Worm (Caenorhabditis elegans) whole organism, young adult: Measurements from ENCODE around the gene madf-1.

ENCODE experiments used
- B0261.1 ChIP-seq: sonication (generic microtip); optimal IDR thresholded peaks from 2 replicates; lab custom pipeline; 2016; ENCODE audit warnings: mild to moderate bottlenecking, missing genetic modification characterization, moderate library complexity, missing compliant biosample characterization
- C06A6.2 ChIP-seq: fragments of 200-800 bp; sonication (Bioruptor generic); conservative IDR thresholded peaks from 2 replicates; pipeline ENCODE4 v1.3.6; 2022; ENCODE audit warnings: missing genetic modification characterization, missing compliant biosample characterization
- D2030.7 ChIP-seq: fragments of 200-800 bp; sonication (Bioruptor generic); IDR thresholded peaks from 2 replicates; pipeline ENCODE4 v1.3.6; 2022; ENCODE audit warnings: missing genetic modification reagents, missing genetic modification characterization, missing compliant biosample characterization
- F10E7.11 ChIP-seq: sonication (generic microtip); optimal IDR thresholded peaks from 2 replicates; lab custom pipeline; 2017; ENCODE audit warnings: mild to moderate bottlenecking, missing genetic modification characterization, moderate library complexity, missing compliant biosample characterization
- F22D6.2 ChIP-seq: sonication (generic microtip); optimal IDR thresholded peaks from 2 replicates; lab custom pipeline; 2016; ENCODE audit warnings: mild to moderate bottlenecking, missing genetic modification characterization, missing compliant biosample characterization
- F23B12.7 ChIP-seq: sonication (generic microtip); optimal IDR thresholded peaks from 2 replicates; lab custom pipeline; 2017; ENCODE audit warnings: missing genetic modification characterization, mild to moderate bottlenecking, missing compliant biosample characterization, antibody characterized with exemption, moderate library complexity; ENCODE audit not compliant: insufficient read depth
- F37B4.10 ChIP-seq: fragments of 200-800 bp; sonication (Bioruptor generic); IDR thresholded peaks from 2 replicates; pipeline ENCODE4 v1.3.6; 2022; ENCODE audit warnings: missing genetic modification characterization, missing compliant biosample characterization
- F52B5.7 ChIP-seq: sonication (generic microtip); optimal IDR thresholded peaks from 2 replicates; lab custom pipeline; 2016; ENCODE audit warnings: mild to moderate bottlenecking, missing genetic modification characterization, missing compliant biosample characterization
- Y56A3A.18 ChIP-seq: fragments of 200-800 bp; sonication (Bioruptor generic); IDR thresholded peaks from 2 replicates; pipeline ENCODE4 v1.3.6; 2022; ENCODE audit warnings: missing genetic modification reagents, missing genetic modification characterization, missing compliant biosample characterization
- Y95B8A.8 ChIP-seq: fragments of 200-800 bp; sonication (Bioruptor generic); IDR thresholded peaks from 2 replicates; pipeline ENCODE4 v1.3.6; 2022; ENCODE audit warnings: missing genetic modification reagents, missing genetic modification characterization, missing compliant biosample characterization
- athp-1 ChIP-seq: sonication (generic microtip); optimal IDR thresholded peaks from 2 replicates; lab custom pipeline; 2017; ENCODE audit warnings: mild to moderate bottlenecking, missing genetic modification characterization, missing compliant biosample characterization
- attf-5 ChIP-seq: fragments of 200-800 bp; sonication (Bioruptor generic); optimal IDR thresholded peaks from 2 replicates; lab custom pipeline; 2018; ENCODE audit warnings: mild to moderate bottlenecking, missing genetic modification characterization, missing compliant biosample characterization
- attf-6 ChIP-seq: fragments of 200-800 bp; sonication (Bioruptor generic); IDR thresholded peaks from 2 replicates; pipeline ENCODE4 v1.3.6; 2022; ENCODE audit warnings: missing genetic modification reagents, missing genetic modification characterization, missing compliant biosample characterization
- bed-1 ChIP-seq: fragments of 200-800 bp; sonication (Bioruptor generic); IDR thresholded peaks from 2 replicates; pipeline ENCODE4 v1.3.6; 2022; ENCODE audit warnings: missing genetic modification reagents, missing genetic modification characterization, missing compliant biosample characterization
- cebp-2 ChIP-seq: fragments of 200-800 bp; sonication (Bioruptor generic); IDR thresholded peaks from 2 replicates; pipeline ENCODE4 v1.3.6; 2022; ENCODE audit warnings: missing genetic modification characterization, missing compliant biosample characterization
- ceh-27 ChIP-seq: fragments of 200-800 bp; sonication (Bioruptor generic); optimal IDR thresholded peaks from 2 replicates; lab custom pipeline; 2018; ENCODE audit warnings: mild to moderate bottlenecking, missing genetic modification characterization, moderate library complexity, missing compliant biosample characterization
- dpl-1 ChIP-seq: fragments of 150-350 bp; optimal IDR thresholded peaks from 2 replicates; lab custom pipeline; 2014; ENCODE audit warnings: missing biosample characterization, missing genetic modification reagents, missing genetic modification characterization
- egl-18 ChIP-seq: fragments of 200-800 bp; sonication (Bioruptor generic); IDR thresholded peaks from 2 replicates; pipeline ENCODE4 v1.3.6; 2022; ENCODE audit warnings: missing genetic modification reagents, missing genetic modification characterization, missing compliant biosample characterization
- egl-44 ChIP-seq: fragments of 200-800 bp; sonication (Bioruptor generic); IDR thresholded peaks from 2 replicates; pipeline ENCODE4 v1.3.6; 2022; ENCODE audit warnings: missing genetic modification reagents, missing genetic modification characterization, missing compliant biosample characterization
- him-1 ChIP-seq: sonication (generic microtip); optimal IDR thresholded peaks from 2 replicates; lab custom pipeline; 2016; ENCODE audit warnings: missing genotype, missing genetic modification reagents, missing genetic modification characterization, missing compliant biosample characterization
- hlh-12 ChIP-seq: sonication (generic microtip); optimal IDR thresholded peaks from 2 replicates; lab custom pipeline; 2016; ENCODE audit warnings: missing genetic modification characterization, missing compliant biosample characterization
- hmg-1.2 ChIP-seq: fragments of 200-800 bp; sonication (Bioruptor generic); IDR thresholded peaks from 2 replicates; pipeline ENCODE4 v1.3.6; 2022; ENCODE audit warnings: missing genetic modification reagents, missing genetic modification characterization, missing compliant biosample characterization
- hmg-20 ChIP-seq: fragments of 200-800 bp; sonication (Bioruptor generic); IDR thresholded peaks from 2 replicates; pipeline ENCODE4 v1.3.6; 2022; ENCODE audit warnings: missing genetic modification reagents, missing genetic modification characterization, missing compliant biosample characterization
- hrde-1 ChIP-seq: sonication (generic microtip); optimal IDR thresholded peaks from 2 replicates; lab custom pipeline; 2016; ENCODE audit warnings: missing genetic modification characterization, mild to moderate bottlenecking, missing compliant biosample characterization, moderate library complexity, missing genotype, missing genetic modification reagents, borderline replicate concordance
- lin-26 ChIP-seq: fragments of 200-800 bp; sonication (Bioruptor generic); IDR thresholded peaks from 2 replicates; pipeline ENCODE4 v1.3.6; 2022; ENCODE audit warnings: missing genetic modification reagents, missing genetic modification characterization, missing compliant biosample characterization
- lin-35 ChIP-seq, 3 experiments: fragments of 150-350 bp in 2 of 3; sonication (generic microtip) in 1 of 3; optimal IDR thresholded peaks; 2 replicates each; lab custom pipeline; 2014 to 2018; ENCODE audit warnings: missing biosample characterization in 3 of 3, missing genetic modification characterization in 3 of 3, missing genetic modification reagents in 3 of 3
- lin-54 ChIP-seq: fragments of 200-800 bp; sonication (Bioruptor generic); optimal IDR thresholded peaks from 2 replicates; lab custom pipeline; 2018; ENCODE audit warnings: mild to moderate bottlenecking, missing genetic modification characterization, missing compliant biosample characterization
- lsl-1 ChIP-seq: fragments of 200-800 bp; sonication (Bioruptor generic); optimal IDR thresholded peaks from 2 replicates; lab custom pipeline; 2018; ENCODE audit warnings: mild to moderate bottlenecking, missing genetic modification characterization, moderate library complexity, missing compliant biosample characterization
- madf-10 ChIP-seq: sonication (generic microtip); optimal IDR thresholded peaks from 2 replicates; lab custom pipeline; 2016; ENCODE audit warnings: mild to moderate bottlenecking, missing genetic modification characterization, missing compliant biosample characterization
- mcd-1 ChIP-seq: fragments of 200-800 bp; sonication (Bioruptor generic); IDR thresholded peaks from 2 replicates; pipeline ENCODE4 v1.3.6; 2022; ENCODE audit warnings: missing genetic modification reagents, missing genetic modification characterization, missing compliant biosample characterization
- mel-28 ChIP-seq: sonication (generic microtip); optimal IDR thresholded peaks from 2 replicates; lab custom pipeline; 2016; ENCODE audit warnings: borderline replicate concordance, mild to moderate bottlenecking, missing genetic modification characterization, missing compliant biosample characterization
- mxl-1 ChIP-seq: sonication (generic microtip); optimal IDR thresholded peaks from 2 replicates; lab custom pipeline; 2016; ENCODE audit warnings: missing genetic modification characterization, missing compliant biosample characterization
- nfya-2 ChIP-seq: fragments of 200-800 bp; sonication (Bioruptor generic); IDR thresholded peaks from 2 replicates; pipeline ENCODE4 v1.3.6; 2022; ENCODE audit warnings: missing genetic modification reagents, missing genetic modification characterization, missing compliant biosample characterization
- nfyb-1 ChIP-seq: fragments of 200-800 bp; sonication (Bioruptor generic); IDR thresholded peaks from 2 replicates; pipeline ENCODE4 v1.3.6; 2022; ENCODE audit warnings: missing genetic modification reagents, missing genetic modification characterization, missing compliant biosample characterization
- nhr-80 ChIP-seq: sonication (generic microtip); optimal IDR thresholded peaks from 2 replicates; lab custom pipeline; 2016; ENCODE audit warnings: missing genetic modification characterization, missing compliant biosample characterization
- pbrm-1 ChIP-seq: fragments of 200-800 bp; sonication (Bioruptor generic); IDR thresholded peaks from 2 replicates; pipeline ENCODE4 v1.3.6; 2022; ENCODE audit warnings: missing genetic modification reagents, missing genetic modification characterization, missing compliant biosample characterization
- rpc-1 ChIP-seq, 2 experiments: fragments of 150-350 bp in 1 of 2; sonication (generic microtip) in 1 of 2; optimal IDR thresholded peaks; 2 replicates each; lab custom pipeline; 2014 to 2018; ENCODE audit warnings: missing biosample characterization in 1 of 2, missing genetic modification characterization in 1 of 2, missing genetic modification reagents in 1 of 2, missing genotype in 1 of 2
- snpc-4 ChIP-seq, 5 experiments: fragments of 150-350 bp in 1 of 5; sonication (generic microtip) in 4 of 5; optimal IDR thresholded peaks; 2 replicates each; lab custom pipeline; 2014 to 2018; ENCODE audit warnings: missing genetic modification characterization in 5 of 5, missing biosample characterization in 3 of 5, antibody characterized with exemption in 2 of 5, mild to moderate bottlenecking in 2 of 5, missing compliant biosample characterization in 2 of 5, missing genotype in 2 of 5, moderate library complexity in 2 of 5, missing genetic modification reagents in 1 of 5
- somi-1 ChIP-seq: fragments of 200-800 bp; sonication (Bioruptor generic); optimal IDR thresholded peaks from 2 replicates; lab custom pipeline; 2018; ENCODE audit warnings: mild to moderate bottlenecking, missing genetic modification characterization, missing compliant biosample characterization
- tbp1 ChIP-seq: fragments of 200-800 bp; sonication (Bioruptor generic); optimal IDR thresholded peaks from 2 replicates; lab custom pipeline; 2018; ENCODE audit warnings: mild to moderate bottlenecking, missing genetic modification characterization, missing compliant biosample characterization
- tbx-9 ChIP-seq: sonication (generic microtip); optimal IDR thresholded peaks from 2 replicates; lab custom pipeline; 2016; ENCODE audit warnings: borderline replicate concordance, missing genetic modification characterization, inconsistent platforms, missing compliant biosample characterization
- tlf-1 ChIP-seq: fragments of 200-800 bp; sonication (Bioruptor generic); optimal IDR thresholded peaks from 2 replicates; lab custom pipeline; 2018; ENCODE audit warnings: mild to moderate bottlenecking, missing genetic modification characterization, missing compliant biosample characterization
- zim-3 ChIP-seq: sonication (generic microtip); optimal IDR thresholded peaks from 2 replicates; lab custom pipeline; 2017; ENCODE audit warnings: mild to moderate bottlenecking, missing genetic modification characterization, moderate library complexity, missing compliant biosample characterization
- ztf-18 ChIP-seq: sonication (generic microtip); optimal IDR thresholded peaks from 2 replicates; lab custom pipeline; 2016; ENCODE audit warnings: missing genotype, mild to moderate bottlenecking, missing genetic modification characterization, missing compliant biosample characterization
- ztf-22 ChIP-seq: fragments of 200-800 bp; sonication (Bioruptor generic); optimal IDR thresholded peaks from 2 replicates; lab custom pipeline; 2018; ENCODE audit warnings: mild to moderate bottlenecking, missing genetic modification characterization, moderate library complexity, missing compliant biosample characterization
- ztf-28 ChIP-seq: fragments of 200-800 bp; sonication (Bioruptor generic); IDR thresholded peaks from 2 replicates; pipeline ENCODE4 v1.3.6; 2022; ENCODE audit warnings: missing genetic modification reagents, missing genetic modification characterization, missing compliant biosample characterization

madf-1 gene

DNA sequence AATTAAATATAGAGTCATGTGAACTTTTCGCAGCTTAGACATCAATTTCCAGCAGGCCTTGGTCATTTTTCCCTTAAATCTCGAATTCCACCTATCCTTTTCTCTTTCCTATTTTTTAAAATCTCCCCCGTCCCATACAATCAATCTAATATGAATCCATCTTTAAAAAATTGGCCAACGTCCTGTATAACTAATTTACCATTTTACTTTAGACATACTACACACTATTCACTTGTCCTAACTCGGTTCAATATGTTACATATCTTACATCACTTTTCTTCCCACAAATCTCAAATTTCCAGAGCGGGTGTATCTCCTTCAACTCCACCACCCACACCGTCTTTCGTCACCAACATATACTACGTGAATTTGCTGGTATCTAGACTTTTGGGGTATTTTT is 13.5 kb upstream of the madf-1 start, which contains the start of gene lgc-33:
Gene lgc-33, plus strand, starts transcription at position 301 of the 400 bp plus-strand sequence.
- TF ChIP-seq F52B5.7 (tag; lab: Kevin White, UChicago): no peak
- TF ChIP-seq athp-1: no peak
- no peak for TF ChIP-seq nfyb-1 (GFP tag; lab: Robert Waterston, UW)
- TF ChIP-seq mel-28 (tag; lab: Kevin White, UChicago): no peak
- TF ChIP-seq F22D6.2 (tag; lab: Kevin White, UChicago): no peak
- no peak for TF ChIP-seq F10E7.11 (tag; lab: Kevin White, UChicago)
- no peak for TF ChIP-seq C06A6.2
- TF ChIP-seq zim-3 (tag; lab: Kevin White, UChicago): no peak
- no peak for TF ChIP-seq tbp1 (GFP tag; lab: Kevin White, UChicago)
- no peak for TF ChIP-seq hlh-12 (tag; lab: Kevin White, UChicago)
- no peak for TF ChIP-seq lin-35 (GFP tag; optimal IDR thresholded peaks at IDR 0.05; lab: Kevin White, UChicago)
- TF ChIP-seq him-1 (tag; lab: Kevin White, UChicago): no peak
- no peak for TF ChIP-seq tbx-9 (tag; lab: Kevin White, UChicago)
- no peak for TF ChIP-seq rpc-1 (optimal IDR thresholded peaks at IDR 0.05; lab: Kevin White, UChicago)
- no peak for TF ChIP-seq rpc-1 (tag; optimal IDR thresholded peaks at IDR 0.05; lab: Kevin White, UChicago)
- no peak for TF ChIP-seq Y95B8A.8 (GFP tag; lab: Robert Waterston, UW)
- no peak for TF ChIP-seq cebp-2

DNA sequence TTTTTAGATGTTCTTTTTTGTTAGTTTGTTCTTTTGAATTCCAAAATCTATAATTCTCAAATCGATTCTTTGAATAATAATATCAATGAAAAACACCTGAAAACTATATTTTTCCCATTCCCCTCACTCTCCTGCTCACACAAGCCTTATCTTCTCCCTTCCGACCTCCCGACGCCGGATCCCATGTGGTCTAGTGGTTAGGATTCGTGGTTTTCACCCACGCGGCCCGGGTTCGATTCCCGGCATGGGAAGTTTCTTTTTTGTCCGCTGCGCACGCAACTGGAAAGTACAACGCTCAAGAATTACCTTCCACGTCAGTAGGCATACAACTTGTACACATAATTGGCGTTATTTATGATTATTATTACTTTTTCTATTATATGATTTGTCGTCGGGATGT is 10.9 kb upstream of the madf-1 start:
- TF ChIP-seq mxl-1 (tag; lab: Kevin White, UChicago) (peak; percentile 5), tlf-1 (GFP tag; lab: Kevin White, UChicago) (no peak), dpl-1 (GFP tag; lab: Kevin White, UChicago) (peak; percentile 38), nfya-2 (GFP tag; lab: Robert Waterston, UW) (no peak), hmg-20 (GFP tag; lab: Robert Waterston, UW) (peak; percentile 53; the same call in 1 of the 2 replicates), ztf-28 (GFP tag; lab: Robert Waterston, UW) (0 out of 2 replicates have a peak, but pooled peaks have one; percentile 26), him-1 (tag; lab: Kevin White, UChicago) (peak; percentile 67), ceh-27 (GFP tag; lab: Kevin White, UChicago) (peak; percentile 32), nhr-80 (tag; lab: Kevin White, UChicago) (peak; percentile 4), hrde-1 (tag; lab: Kevin White, UChicago) (no peak), lin-26 (GFP tag; lab: Robert Waterston, UW) (peak; percentile 82), ztf-22 (GFP tag; lab: Kevin White, UChicago) (no peak), snpc-4 (GFP tag; optimal IDR thresholded peaks at IDR 0.05; lab: Kevin White, UChicago) (no peak), snpc-4 (tag; optimal IDR thresholded peaks at IDR 0.05; lab: Kevin White, UChicago) (peak; percentile 6 to 84 (median 60)), attf-6 (GFP tag; lab: Robert Waterston, UW) (no peak), madf-10 (tag; lab: Kevin White, UChicago) (no peak), Y56A3A.18 (GFP tag; lab: Robert Waterston, UW) (peak; percentile 32; the same call in 1 of the 2 replicates), B0261.1 (tag; lab: Kevin White, UChicago) (peak; percentile 75), bed-1 (GFP tag; lab: Robert Waterston, UW) (no peak), egl-44 (GFP tag; lab: Robert Waterston, UW) (no peak), rpc-1 (optimal IDR thresholded peaks at IDR 0.05; lab: Kevin White, UChicago) (peak; percentile 59), rpc-1 (tag; optimal IDR thresholded peaks at IDR 0.05; lab: Kevin White, UChicago) (peak; percentile 83), attf-5 (GFP tag; lab: Kevin White, UChicago) (peak; percentile 4), somi-1 (GFP tag; lab: Kevin White, UChicago) (no peak), mcd-1 (GFP tag; lab: Robert Waterston, UW) (peak; percentile 70), tbp1 (GFP tag; lab: Kevin White, UChicago) (peak; percentile 94), ztf-18 (tag; lab: Kevin White, UChicago) (peak; percentile 30), lin-54 (GFP tag; lab: Kevin White, UChicago) (peak; percentile 28), F23B12.7 (tag; lab: Kevin White, UChicago) (peak; percentile 90), D2030.7 (peak; percentile 74), lsl-1 (GFP tag; lab: Kevin White, UChicago) (peak; percentile 30), F37B4.10 (GFP tag; lab: Robert Waterston, UW) (no peak), pbrm-1 (0 out of 2 replicates have a peak, but pooled peaks have one; percentile 32), egl-18 (no peak), hmg-1.2 (GFP tag; lab: Robert Waterston, UW) (peak; percentile 56)
